Fruit fly (Drosophila melanogaster): ENCODE results near the gene CG5577.
A peak's percentile ranks its signal among the peaks of the same experiment; 100 is the strongest.
"Not testable (repeated sequence)": the region's sequence is repeated elsewhere in the genome, so short reads cannot be mapped to it uniquely, and the experiment has no call there.

CG5577 gene

dm6 chr3L:17841085-17841606 is at the start of gene CG5577:
CG5577 (minus strand) TSS chr3L:17841427.
- peak; percentile 73 for TF ChIP-seq CG17801 (GFP tag; optimal IDR thresholded peaks at IDR 0.05; ENCODE audit: partially characterized antibody)

- TF ChIP-seq CG17801 (GFP tag; optimal IDR thresholded peaks at IDR 0.05; ENCODE audit: partially characterized antibody) = no peak
These were observed 46.2 kb upstream of the CG5577 start, which contains the start of gene CG7402 for dm6 chr3L:17887393-17887792. CG7402 (plus strand) TSS chr3L:17887705.

DNA sequence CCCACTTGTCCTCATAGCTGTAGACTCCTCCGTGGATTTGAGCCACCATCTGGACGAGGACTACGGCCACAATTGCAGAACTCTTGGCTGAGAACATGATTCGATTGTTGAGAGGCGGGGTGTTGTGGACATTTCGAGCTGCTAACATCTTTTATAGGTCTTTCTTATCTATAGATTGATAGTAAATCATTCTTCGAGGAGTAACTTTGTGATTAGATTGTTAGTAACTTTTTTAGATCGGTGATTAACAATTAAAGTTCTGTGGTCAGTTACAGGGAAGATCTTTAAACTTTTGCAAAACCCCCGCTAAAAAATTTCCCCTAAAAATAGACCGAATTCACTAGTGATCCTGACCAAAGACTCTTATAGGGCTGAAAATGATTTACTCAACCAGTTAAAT is 45.3 kb upstream of the CG5577 start, which contains the start of gene CG16775:
Gene CG16775, minus strand, starts transcription at position 101 of the 400 bp plus-strand sequence.
- no peak for TF ChIP-seq CG17801 (GFP tag; optimal IDR thresholded peaks at IDR 0.05; ENCODE audit: partially characterized antibody)

dm6 chr3L:17884276-17884675 is 43.0 kb upstream of the CG5577 start, which contains the start of gene CG5506:
CG5506 (minus strand) TSS chr3L:17884376.
- no peak for TF ChIP-seq CG17801 (GFP tag; optimal IDR thresholded peaks at IDR 0.05; ENCODE audit: partially characterized antibody)

dm6 chr3L:17878781-17879360 is 37.6 kb upstream of the CG5577 start, which contains the start of gene CG7408:
CG7408 (plus strand) TSS chr3L:17879096.
- TF ChIP-seq CG17801 (GFP tag; optimal IDR thresholded peaks at IDR 0.05; ENCODE audit: partially characterized antibody) = peak; percentile 9

DNA sequence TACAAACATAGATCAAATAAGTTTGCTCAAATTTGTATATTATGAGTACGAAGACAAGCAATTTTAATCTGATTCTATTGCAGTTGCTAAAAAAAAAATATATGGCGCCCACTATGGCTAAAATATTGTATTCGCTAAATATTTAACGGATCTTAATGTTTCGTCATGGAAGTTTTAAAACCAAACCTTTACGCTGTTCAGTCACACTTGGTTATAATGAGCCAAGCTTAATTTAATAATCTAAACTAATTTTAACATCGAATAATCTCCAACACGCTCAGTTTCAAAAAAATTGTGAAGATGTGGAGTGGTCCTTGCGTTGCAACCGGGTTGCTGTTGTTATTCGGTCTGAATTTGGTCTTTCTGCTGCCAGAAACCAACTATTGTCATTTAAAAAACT is 16.9 kb upstream of the CG5577 start, which contains the start of gene CG34002:
Gene CG34002, plus strand, starts transcription at position 301 of the 400 bp plus-strand sequence.
- not testable (repeated sequence) for TF ChIP-seq CG17801 (GFP tag; optimal IDR thresholded peaks at IDR 0.05; ENCODE audit: partially characterized antibody)

DNA sequence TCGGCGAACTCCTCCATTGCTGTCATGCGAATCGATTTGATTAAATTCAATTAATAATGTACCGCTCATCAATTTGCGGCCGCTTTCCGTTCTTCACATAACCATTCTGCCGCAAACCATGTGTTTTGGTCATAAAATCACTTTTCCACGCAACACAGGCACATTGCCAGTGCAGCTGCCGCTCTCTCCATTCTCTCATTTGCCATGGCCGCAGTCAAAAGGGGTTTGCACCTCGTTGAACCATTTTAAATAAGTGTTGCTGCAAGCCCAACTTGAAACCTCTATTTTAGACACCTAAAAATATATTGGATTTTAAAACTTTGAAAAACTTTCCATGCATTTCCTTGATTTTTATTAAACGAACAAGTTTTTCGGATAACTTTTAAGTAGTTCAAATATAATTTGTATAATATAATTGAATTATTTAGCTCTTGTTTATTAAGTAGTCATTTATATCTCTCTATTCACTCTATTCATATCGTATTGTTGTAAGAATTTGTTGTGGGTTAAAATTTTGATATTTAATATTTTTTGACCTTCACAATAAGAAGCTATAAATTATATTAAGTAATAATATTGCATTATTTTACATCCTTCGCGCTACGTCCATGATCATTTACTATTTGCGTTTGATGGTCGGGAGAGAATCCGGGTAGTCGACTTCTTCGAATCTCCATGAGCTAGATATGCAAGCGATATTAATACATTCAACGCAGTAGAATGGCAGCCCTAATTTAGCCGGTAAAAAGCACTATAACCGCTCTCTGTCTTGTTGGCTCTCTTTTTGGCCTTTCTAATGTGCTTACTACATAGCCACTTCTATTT is 15.6 kb upstream of the CG5577 start, which contains the start of gene CG5535:
Gene CG5535, minus strand, starts transcription at position 140 of the 825 bp plus-strand sequence.
- TF ChIP-seq CG17801 (GFP tag; optimal IDR thresholded peaks at IDR 0.05; ENCODE audit: partially characterized antibody) = peak; percentile 40

dm6 chr3L:17849517-17849916 is 8.3 kb upstream of the CG5577 start, which contains the start of gene TrpRS-m:
TrpRS-m (plus strand) TSS chr3L:17849727.
- no peak for TF ChIP-seq CG17801 (GFP tag; optimal IDR thresholded peaks at IDR 0.05; ENCODE audit: partially characterized antibody)

DNA sequence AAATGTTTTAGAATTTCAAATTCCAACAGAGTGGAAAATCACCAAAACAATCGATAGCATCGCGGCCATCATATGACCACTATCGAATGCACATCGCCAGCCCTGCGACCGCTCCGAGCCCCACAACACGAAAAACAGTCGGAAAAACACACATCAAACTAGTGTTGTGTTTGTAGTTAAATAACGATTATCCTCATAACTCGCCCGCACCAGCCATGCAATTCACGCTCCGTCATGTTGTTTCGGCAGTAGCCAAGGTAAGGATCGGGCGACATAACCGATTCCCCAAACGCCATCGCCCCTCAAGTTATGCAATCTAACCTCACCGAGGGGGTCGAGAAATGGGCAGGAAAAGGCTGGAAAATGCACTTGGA is 5.7 kb upstream of the CG5577 start:
- peak; percentile 5 for TF ChIP-seq CG17801 (GFP tag; optimal IDR thresholded peaks at IDR 0.05; ENCODE audit: partially characterized antibody)

dm6 chr3L:17846169-17846981 is 5.1 kb upstream of the CG5577 start, which contains the start of the genes MED19 and CG7430:
MED19 (minus strand) TSS chr3L:17846501.
CG7430 (plus strand) TSS chr3L:17846916.
- peak; percentile 67 for TF ChIP-seq CG17801 (GFP tag; optimal IDR thresholded peaks at IDR 0.05; ENCODE audit: partially characterized antibody)

DNA sequence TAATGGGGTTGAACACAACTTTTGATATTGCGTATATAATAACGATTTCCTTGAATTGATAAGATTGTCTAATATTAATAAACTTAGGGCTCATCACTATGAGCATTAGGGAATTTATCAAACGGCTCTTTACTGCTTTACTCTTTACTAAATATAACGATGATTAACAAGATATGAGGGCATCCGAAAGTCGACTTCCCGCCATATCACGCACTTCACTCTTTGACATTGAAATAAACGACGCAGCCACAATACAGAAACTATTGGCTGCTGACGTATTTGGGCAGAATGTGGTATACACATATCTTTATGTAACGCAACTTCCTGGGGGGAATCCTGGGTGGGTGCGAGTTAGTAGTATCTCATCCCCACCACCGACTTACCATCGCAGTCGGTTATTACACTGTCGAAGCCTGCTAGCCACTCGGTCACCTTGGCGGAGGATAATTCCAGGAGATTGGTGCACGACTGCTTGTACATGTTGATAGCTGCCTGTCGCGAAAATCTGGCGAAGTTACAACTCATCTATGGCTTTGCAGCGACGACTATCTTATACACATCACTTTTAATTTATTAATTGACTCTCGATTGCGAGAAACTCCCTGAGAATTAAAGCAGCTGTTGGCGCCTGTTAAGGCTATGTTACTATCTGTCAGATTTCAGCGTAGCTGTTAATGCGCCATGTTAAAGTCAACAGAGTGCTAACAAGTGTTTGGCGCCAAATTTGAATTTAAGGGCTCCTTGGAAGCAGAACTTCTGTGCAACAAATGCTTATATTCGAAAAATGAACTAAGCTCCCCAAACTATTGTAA is 1.9 kb upstream of the CG5577 start, which contains the start of gene CG5567:
Gene CG5567, minus strand, starts transcription at position 653 of the 812 bp plus-strand sequence.
- peak; percentile 11 for TF ChIP-seq CG17801 (GFP tag; optimal IDR thresholded peaks at IDR 0.05; ENCODE audit: partially characterized antibody)

dm6 chr3L:17835074-17835473 is 6.2 kb downstream of the CG5577 start, which contains the start of gene CG32189:
CG32189 (minus strand) TSS chr3L:17835174.
- TF ChIP-seq CG17801 (GFP tag; optimal IDR thresholded peaks at IDR 0.05; ENCODE audit: partially characterized antibody) = no peak

dm6 chr3L:17833525-17833924 is 7.7 kb downstream of the CG5577 start, which contains the start of gene CG32188:
CG32188 (minus strand) TSS chr3L:17833625.
- no peak for TF ChIP-seq CG17801 (GFP tag; optimal IDR thresholded peaks at IDR 0.05; ENCODE audit: partially characterized antibody)
